Worm (Caenorhabditis elegans) whole organism, midembryonic: ENCODE results near the gene C30G4.2.

Experiments
- cog-1 ChIP-seq: sonication (generic microtip); optimal IDR thresholded peaks from 2 replicates; lab custom pipeline; 2016; ENCODE audit warnings: missing genetic modification characterization, missing compliant biosample characterization
- ref-1 ChIP-seq: fragments of 200-800 bp; sonication (Bioruptor generic); conservative IDR thresholded peaks from 2 replicates; pipeline ENCODE4 v1.3.6; 2022; ENCODE audit warnings: missing genetic modification reagents, missing genetic modification characterization, missing compliant biosample characterization

ce11 chrX:17013162-17013561 is 32.3 kb downstream of the C30G4.2 start, which contains the start of gene F35B3.3:
- TF ChIP-seq ref-1 = no peak
- TF ChIP-seq cog-1 = no peak
